Worm (Caenorhabditis elegans): Measurements from ENCODE around the gene C23H5.8.

Gene C23H5.8

DNA sequence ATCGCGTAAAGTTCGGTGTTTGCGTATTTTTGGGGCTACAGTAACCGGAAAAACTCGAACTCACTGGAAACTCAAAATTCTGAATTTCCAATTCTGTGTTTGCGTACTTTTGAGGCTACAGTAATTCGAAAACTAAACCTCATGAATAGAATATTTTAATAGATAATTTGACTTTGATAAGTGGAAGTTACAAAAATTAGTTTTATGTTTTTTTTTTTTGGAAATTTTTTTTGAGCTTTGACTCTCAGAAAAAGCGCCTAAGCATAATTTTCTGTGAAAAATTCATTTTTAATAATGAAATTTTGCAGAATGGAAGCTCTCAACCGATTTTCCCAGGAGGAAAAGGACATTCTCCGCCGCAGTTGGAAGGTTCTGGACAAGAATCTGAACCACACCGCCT, 9.3 kb upstream of the C23H5.8 start, which contains the start of gene glb-7:
TSS of gene glb-7 (plus strand) at position 301 of the 400 bp plus-strand sequence.
- no peak for TF ChIP-seq ceh-2 (tag; optimal IDR thresholded peaks at IDR 0.05)
- no peak for TF ChIP-seq mec-3 (tag; optimal IDR thresholded peaks at IDR 0.05; ENCODE audit: borderline replicate concordance)
- no peak for TF ChIP-seq lin-11 (tag; optimal IDR thresholded peaks at IDR 0.05)
- TF ChIP-seq hlh-15 (tag; optimal IDR thresholded peaks at IDR 0.05), result no peak
- TF ChIP-seq pha-2 (tag; optimal IDR thresholded peaks at IDR 0.05), result no peak
- no peak for TF ChIP-seq C08G9.2 (tag; optimal IDR thresholded peaks at IDR 0.05)
- TF ChIP-seq ztf-16 (tag; optimal IDR thresholded peaks at IDR 0.05), result no peak
- TF ChIP-seq ama-1 (optimal IDR thresholded peaks at IDR 0.05), result no peak
- no peak for TF ChIP-seq ceh-48 (tag; optimal IDR thresholded peaks at IDR 0.05)
- no peak for TF ChIP-seq ceh-19 (GFP tag; optimal IDR thresholded peaks at IDR 0.05)
- TF ChIP-seq elt-2 (tag; optimal IDR thresholded peaks at IDR 0.05), result no peak
- no peak for TF ChIP-seq fkh-6 (tag; optimal IDR thresholded peaks at IDR 0.05)
- TF ChIP-seq unc-55 (GFP tag; optimal IDR thresholded peaks at IDR 0.05), result no peak
- no peak for TF ChIP-seq pros-1 (tag; optimal IDR thresholded peaks at IDR 0.05)
- TF ChIP-seq madf-2 (tag; optimal IDR thresholded peaks at IDR 0.05), result no peak

DNA sequence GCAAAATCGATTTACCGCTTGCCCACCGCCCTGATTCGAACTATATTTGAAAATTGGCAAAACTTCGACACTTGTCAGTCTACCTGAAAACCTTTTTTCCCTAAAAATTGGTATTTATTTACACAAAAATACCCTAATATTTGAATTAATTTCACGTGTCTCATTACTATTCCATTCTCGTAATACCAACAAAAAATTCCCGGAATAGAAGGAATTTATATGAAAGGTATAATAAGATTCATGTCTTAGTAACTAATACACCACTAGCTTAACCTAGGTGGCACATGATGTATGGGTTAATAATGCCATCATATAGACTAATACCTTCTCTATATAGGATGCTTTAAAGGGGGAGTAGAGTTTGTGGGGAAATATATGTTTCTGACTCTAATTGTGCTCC, 4.1 kb upstream of the C23H5.8 start:
- TF ChIP-seq ama-1 (optimal IDR thresholded peaks at IDR 0.05), result no peak
- TF ChIP-seq nhr-11 (tag; optimal IDR thresholded peaks at IDR 0.05), result no peak
- no peak for TF ChIP-seq nfya-1 (tag; optimal IDR thresholded peaks at IDR 0.05)
- no peak for TF ChIP-seq ceh-18 (tag; optimal IDR thresholded peaks at IDR 0.05)
- TF ChIP-seq lim-6 (tag; optimal IDR thresholded peaks at IDR 0.05), result no peak
- no peak for TF ChIP-seq pag-3 (tag; optimal IDR thresholded peaks at IDR 0.05; ENCODE audit: borderline replicate concordance)
- no peak for TF ChIP-seq ahr-1 (tag; optimal IDR thresholded peaks at IDR 0.05)
- TF ChIP-seq hlh-13 (GFP tag; optimal IDR thresholded peaks at IDR 0.05), result no peak
- no peak for TF ChIP-seq ceh-9 (tag; optimal IDR thresholded peaks at IDR 0.05)
- TF ChIP-seq Y22D7AL.16 (tag; optimal IDR thresholded peaks at IDR 0.05), result no peak
- no peak for TF ChIP-seq C38D4.7 (GFP tag; optimal IDR thresholded peaks at IDR 0.05)
- TF ChIP-seq ztf-16 (tag; optimal IDR thresholded peaks at IDR 0.05), result no peak
- no peak for TF ChIP-seq sox-2 (GFP tag; IDR thresholded peaks at IDR 0.05)
- TF ChIP-seq ceh-34 (tag; optimal IDR thresholded peaks at IDR 0.05), result no peak
- no peak for TF ChIP-seq pqm-1 (tag; optimal IDR thresholded peaks at IDR 0.05)
- TF ChIP-seq nhr-232 (tag; optimal IDR thresholded peaks at IDR 0.05), result no peak
- no peak for TF ChIP-seq ref-2 (tag; optimal IDR thresholded peaks at IDR 0.05)

DNA sequence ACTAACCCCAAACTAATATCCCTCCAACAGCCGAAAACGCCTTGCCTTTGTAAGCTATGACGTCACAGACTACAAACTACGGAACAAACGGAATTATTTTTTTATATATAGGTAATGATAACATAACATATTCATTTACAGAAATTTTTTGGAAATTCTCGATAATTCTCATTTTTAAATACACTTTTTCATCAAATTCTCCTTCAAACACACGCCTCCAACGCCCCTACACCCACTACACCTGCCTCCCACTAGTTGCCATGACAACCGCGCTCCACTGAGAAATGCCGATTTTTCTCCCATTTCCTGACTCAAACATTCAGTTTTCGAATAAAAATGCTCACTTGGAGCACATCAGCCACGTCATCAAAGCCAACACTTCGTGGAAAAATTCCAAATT, 1.1 kb upstream of the C23H5.8 start, which contains the start of gene xbx-4:
TSS of gene xbx-4 (plus strand) at position 301 of the 400 bp plus-strand sequence.
- TF ChIP-seq K09A11.1 (tag; optimal IDR thresholded peaks at IDR 0.05; ENCODE audit: insufficient read depth), result no peak
- TF ChIP-seq ceh-31 (tag; optimal IDR thresholded peaks at IDR 0.05), result no peak
- TF ChIP-seq C38D4.7 (GFP tag; optimal IDR thresholded peaks at IDR 0.05), result no peak
- no peak for TF ChIP-seq unc-55 (GFP tag; optimal IDR thresholded peaks at IDR 0.05)
- TF ChIP-seq T23F11.4 (GFP tag; optimal IDR thresholded peaks at IDR 0.05), result no peak
- TF ChIP-seq F13H6.1 (tag; optimal IDR thresholded peaks at IDR 0.05), result no peak
- no peak for TF ChIP-seq nhr-232 (tag; optimal IDR thresholded peaks at IDR 0.05)
- no peak for TF ChIP-seq fkh-10 (GFP tag; optimal IDR thresholded peaks at IDR 0.05)
- no peak for TF ChIP-seq ttx-3 (tag; optimal IDR thresholded peaks at IDR 0.05)
- no peak for TF ChIP-seq ahr-1 (tag; optimal IDR thresholded peaks at IDR 0.05)
- no peak for TF ChIP-seq madf-2 (tag; optimal IDR thresholded peaks at IDR 0.05)
- no peak for TF ChIP-seq dmd-4 (tag; optimal IDR thresholded peaks at IDR 0.05; ENCODE audit: borderline replicate concordance)
- TF ChIP-seq ceh-14 (tag; optimal IDR thresholded peaks at IDR 0.05), result no peak
- no peak for TF ChIP-seq syd-9 (tag; optimal IDR thresholded peaks at IDR 0.05)
- no peak for TF ChIP-seq hlh-6 (tag; optimal IDR thresholded peaks at IDR 0.05)
- TF ChIP-seq K02D7.2 (tag; optimal IDR thresholded peaks at IDR 0.05), result no peak
- TF ChIP-seq ceh-18 (tag; optimal IDR thresholded peaks at IDR 0.05), result no peak
- no peak for TF ChIP-seq tbx-7 (tag; optimal IDR thresholded peaks at IDR 0.05)
- no peak for TF ChIP-seq zip-5 (tag; optimal IDR thresholded peaks at IDR 0.05)
- no peak for TF ChIP-seq hlh-15 (tag; optimal IDR thresholded peaks at IDR 0.05)
